Worm (Caenorhabditis elegans): Measurements from ENCODE around the gene T10B5.10.

Gene T10B5.10

DNA sequence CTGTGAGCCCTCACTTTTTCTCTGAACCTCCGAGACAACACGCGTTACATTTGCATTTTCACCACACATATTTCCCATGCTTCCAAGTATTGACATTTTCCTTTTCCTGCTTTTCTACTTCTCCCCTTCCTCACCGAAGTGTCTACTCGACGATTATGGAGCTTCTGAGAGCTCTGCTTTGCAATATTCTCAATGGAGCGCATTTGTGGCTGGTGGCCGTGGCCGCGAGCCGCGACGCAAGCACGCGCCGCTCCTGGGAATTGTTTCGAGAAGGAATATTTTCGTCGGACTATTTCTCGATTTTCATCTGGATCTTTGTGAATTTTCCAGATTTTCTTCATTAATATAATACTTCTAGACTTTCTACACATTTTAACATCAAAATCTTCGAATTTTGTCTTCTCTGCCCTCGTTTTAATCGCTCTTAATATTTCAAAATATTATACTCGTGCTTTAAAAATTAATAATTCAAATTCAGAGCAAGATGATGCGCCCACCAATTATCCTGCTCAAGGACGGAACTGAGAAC, 15.8 kb upstream of the T10B5.10 start, which contains the start of the genes T10B5.4 and cct-7:
T10B5.4 (minus strand) TSS at position 40 of the 529 bp plus-strand sequence.
cct-7 (plus strand) TSS at position 479 of the 529 bp plus-strand sequence.
- TF ChIP-seq pha-4 (GFP tag; IDR thresholded peaks at IDR 0.05) (0 out of 2 replicates have a peak, but pooled peaks have one; percentile 22), pha-4 (tag; optimal IDR thresholded peaks at IDR 0.05) (no peak), ZK546.5 (tag; optimal IDR thresholded peaks at IDR 0.05) (no peak), fkh-10 (GFP tag; optimal IDR thresholded peaks at IDR 0.05) (peak; percentile 98), unc-62 (GFP tag; optimal IDR thresholded peaks at IDR 0.05 in 1 of 2) (no peak), unc-62 (tag; optimal IDR thresholded peaks at IDR 0.05) (no peak), php-3 (GFP tag; IDR thresholded peaks at IDR 0.05) (0 out of 2 replicates have a peak, but pooled peaks have one; percentile 45), mep-1 (tag; optimal IDR thresholded peaks at IDR 0.05) (peak; percentile 93), dpl-1 (GFP tag; optimal IDR thresholded peaks at IDR 0.05) (peak; percentile 82), hif-1 (tag; optimal IDR thresholded peaks at IDR 0.05) (peak in 1 of 2 experiments; percentile 90), lin-39 (tag; optimal IDR thresholded peaks at IDR 0.05) (no peak), skn-1 (tag; optimal IDR thresholded peaks at IDR 0.05) (no peak), vab-7 (GFP tag; IDR thresholded peaks at IDR 0.05) (peak; percentile 89), daf-19 (GFP tag; conservative IDR thresholded peaks at IDR 0.05) (no peak), dve-1 (tag; optimal IDR thresholded peaks at IDR 0.05; ENCODE audit: insufficient read depth) (peak; percentile 90), nhr-6 (tag; optimal IDR thresholded peaks at IDR 0.05) (peak; percentile 78), mxl-3 (GFP tag; optimal IDR thresholded peaks at IDR 0.05) (peak; percentile 84), F49E8.2 (tag; optimal IDR thresholded peaks at IDR 0.05; ENCODE audit: borderline replicate concordance) (peak; percentile 61), egl-27 (tag; optimal IDR thresholded peaks at IDR 0.05) (no peak), aly-2 (tag; optimal IDR thresholded peaks at IDR 0.05) (no peak), set-16 (GFP tag; IDR thresholded peaks at IDR 0.05) (peak; percentile 66), lin-13 (GFP tag; optimal IDR thresholded peaks at IDR 0.05) (peak; percentile 92), lsy-2 (tag; optimal IDR thresholded peaks at IDR 0.05) (peak; percentile 75 to 93), nhr-41 (GFP tag; IDR thresholded peaks at IDR 0.05) (no peak), nhr-42 (GFP tag; IDR thresholded peaks at IDR 0.05) (no peak), T20F7.1 (GFP tag; optimal IDR thresholded peaks at IDR 0.05) (peak; percentile 80), madf-9 (GFP tag; conservative IDR thresholded peaks at IDR 0.05) (no peak), nhr-237 (tag; optimal IDR thresholded peaks at IDR 0.05) (peak; percentile 36), jun-1 (tag; optimal IDR thresholded peaks at IDR 0.05) (peak; percentile 38), nhr-28 (tag; optimal IDR thresholded peaks at IDR 0.05) (peak; percentile 66), zip-11 (GFP tag; IDR thresholded peaks at IDR 0.05) (no peak), D1046.2 (GFP tag; IDR thresholded peaks at IDR 0.05) (0 out of 2 replicates have a peak, but pooled peaks have one; percentile 55), attf-4 (tag; optimal IDR thresholded peaks at IDR 0.05) (no peak), daf-12 (tag; optimal IDR thresholded peaks at IDR 0.05) (no peak), tra-1 (GFP tag; IDR thresholded peaks at IDR 0.05) (peak; percentile 65), nhr-48 (tag; optimal IDR thresholded peaks at IDR 0.05) (peak; percentile 25), T26A8.4 (GFP tag; IDR thresholded peaks at IDR 0.05) (no peak), hmg-1.1 (GFP tag; IDR thresholded peaks at IDR 0.05) (peak; percentile 89), ceh-44 (GFP tag; IDR thresholded peaks at IDR 0.05) (peak; percentile 60; the same call in 1 of the 2 replicates), zfp-3 (GFP tag; conservative IDR thresholded peaks at IDR 0.05) (0 out of 2 replicates have a peak, but pooled peaks have one; percentile 40), saeg-2 (GFP tag; IDR thresholded peaks at IDR 0.05) (peak; percentile 59; the same call in 1 of the 2 replicates), arid-1 (GFP tag; conservative IDR thresholded peaks at IDR 0.05) (peak; percentile 76), tag-97 (GFP tag; IDR thresholded peaks at IDR 0.05) (no peak), ceh-82 (tag; optimal IDR thresholded peaks at IDR 0.05) (no peak), rbr-2 (tag; optimal IDR thresholded peaks at IDR 0.05) (peak; percentile 92), pqm-1 (tag; optimal IDR thresholded peaks at IDR 0.05) (peak; percentile 36), lir-3 (tag; optimal IDR thresholded peaks at IDR 0.05) (no peak), dmd-6 (GFP tag; IDR thresholded peaks at IDR 0.05) (peak; percentile 78), dmd-9 (GFP tag; IDR thresholded peaks at IDR 0.05) (no peak), mdt-29 (GFP tag; IDR thresholded peaks at IDR 0.05) (peak; percentile 67), nhr-10 (tag; optimal IDR thresholded peaks at IDR 0.05) (no peak), ctbp-1 (GFP tag; IDR thresholded peaks at IDR 0.05) (peak; percentile 79)

All from whole organism, L4 larva.